Worm (Caenorhabditis elegans): ENCODE measurements around the gene fbxb-40.

fbxb-40 gene

ce11 chrII:1046937-1047336 lies 2.8 kb downstream of the fbxb-40 start:
- TF ChIP-seq hlh-15 (tag; optimal IDR thresholded peaks at IDR 0.05): no peak
- no peak for TF ChIP-seq pag-3 (tag; optimal IDR thresholded peaks at IDR 0.05; ENCODE audit: borderline replicate concordance)
- no peak for TF ChIP-seq ceh-19 (GFP tag; optimal IDR thresholded peaks at IDR 0.05)
- no peak for TF ChIP-seq unc-3 (GFP tag; conservative IDR thresholded peaks at IDR 0.05)
- TF ChIP-seq unc-3 (tag; optimal IDR thresholded peaks at IDR 0.05): no peak
- TF ChIP-seq ceh-2 (tag; optimal IDR thresholded peaks at IDR 0.05): no peak
- TF ChIP-seq elt-4 (tag; optimal IDR thresholded peaks at IDR 0.05): no peak
- TF ChIP-seq unc-42 (tag; optimal IDR thresholded peaks at IDR 0.05): no peak
- TF ChIP-seq mec-3 (tag; optimal IDR thresholded peaks at IDR 0.05; ENCODE audit: borderline replicate concordance): no peak
- no peak for TF ChIP-seq ceh-31 (tag; optimal IDR thresholded peaks at IDR 0.05)
- TF ChIP-seq hlh-6 (tag; optimal IDR thresholded peaks at IDR 0.05): no peak
- no peak for TF ChIP-seq ttx-3 (tag; optimal IDR thresholded peaks at IDR 0.05)
- no peak for TF ChIP-seq K09A11.1 (tag; optimal IDR thresholded peaks at IDR 0.05; ENCODE audit: insufficient read depth)
- no peak for TF ChIP-seq che-1 (tag; optimal IDR thresholded peaks at IDR 0.05)
- no peak for TF ChIP-seq ceh-9 (tag; optimal IDR thresholded peaks at IDR 0.05)
- TF ChIP-seq elt-2 (tag; optimal IDR thresholded peaks at IDR 0.05): no peak
- no peak for TF ChIP-seq rnt-1 (tag; optimal IDR thresholded peaks at IDR 0.05)
- TF ChIP-seq ref-2 (tag; optimal IDR thresholded peaks at IDR 0.05): no peak
- TF ChIP-seq ceh-30 (tag; optimal IDR thresholded peaks at IDR 0.05): no peak
- TF ChIP-seq ahr-1 (tag; optimal IDR thresholded peaks at IDR 0.05): no peak
- TF ChIP-seq sox-2 (GFP tag; IDR thresholded peaks at IDR 0.05): no peak

- TF ChIP-seq sox-2 (GFP tag; IDR thresholded peaks at IDR 0.05) (no peak), hlh-30 (tag; optimal IDR thresholded peaks at IDR 0.05; ENCODE audit: insufficient read depth) (no peak), C38D4.7 (GFP tag; optimal IDR thresholded peaks at IDR 0.05) (no peak), pqm-1 (tag; optimal IDR thresholded peaks at IDR 0.05) (no peak), madf-2 (tag; optimal IDR thresholded peaks at IDR 0.05) (no peak), tbx-2 (tag; optimal IDR thresholded peaks at IDR 0.05) (no peak), lin-11 (tag; optimal IDR thresholded peaks at IDR 0.05) (no peak), fkh-6 (tag; optimal IDR thresholded peaks at IDR 0.05) (no peak)
These were observed 4.1 kb downstream of the fbxb-40 start, which contains the start of gene str-148 for ce11 chrII:1045692-1046091. TSS of gene str-148 (plus strand) at chrII:1045992.

ce11 chrII:1043932-1044331 lies 5.8 kb downstream of the fbxb-40 start, which contains the start of gene fbxb-45:
TSS of gene fbxb-45 (minus strand) at chrII:1044032.
- TF ChIP-seq ceh-48 (tag; optimal IDR thresholded peaks at IDR 0.05): peak; percentile 9

ce11 chrII:1042227-1042626 lies 7.5 kb downstream of the fbxb-40 start, which contains the start of gene fbxb-41:
TSS of gene fbxb-41 (minus strand) at chrII:1042327.
- TF ChIP-seq ceh-19 (GFP tag; optimal IDR thresholded peaks at IDR 0.05): no peak
- TF ChIP-seq unc-55 (GFP tag; optimal IDR thresholded peaks at IDR 0.05): no peak
- no peak for TF ChIP-seq elt-4 (tag; optimal IDR thresholded peaks at IDR 0.05)
- no peak for TF ChIP-seq K02D7.2 (tag; optimal IDR thresholded peaks at IDR 0.05)
- no peak for TF ChIP-seq pqm-1 (tag; optimal IDR thresholded peaks at IDR 0.05)
- TF ChIP-seq che-1 (tag; optimal IDR thresholded peaks at IDR 0.05): no peak
- no peak for TF ChIP-seq pag-3 (tag; optimal IDR thresholded peaks at IDR 0.05; ENCODE audit: borderline replicate concordance)
- no peak for TF ChIP-seq ceh-18 (tag; optimal IDR thresholded peaks at IDR 0.05)
- no peak for TF ChIP-seq ceh-31 (tag; optimal IDR thresholded peaks at IDR 0.05)
- TF ChIP-seq F13H6.1 (tag; optimal IDR thresholded peaks at IDR 0.05): no peak
- no peak for TF ChIP-seq hlh-6 (tag; optimal IDR thresholded peaks at IDR 0.05)
- TF ChIP-seq ets-4 (tag; optimal IDR thresholded peaks at IDR 0.05): no peak
- no peak for TF ChIP-seq nhr-232 (tag; optimal IDR thresholded peaks at IDR 0.05)

ce11 chrII:1040464-1040863 lies 9.3 kb downstream of the fbxb-40 start, which contains the start of gene fbxb-39:
TSS of gene fbxb-39 (minus strand) at chrII:1040564.
- no peak for TF ChIP-seq ceh-9 (tag; optimal IDR thresholded peaks at IDR 0.05)
- TF ChIP-seq K02D7.2 (tag; optimal IDR thresholded peaks at IDR 0.05): no peak
- no peak for TF ChIP-seq odd-2 (tag; optimal IDR thresholded peaks at IDR 0.05)
- no peak for TF ChIP-seq pat-9 (tag; optimal IDR thresholded peaks at IDR 0.05)
- no peak for TF ChIP-seq tbx-7 (tag; optimal IDR thresholded peaks at IDR 0.05)
- TF ChIP-seq C08G9.2 (tag; optimal IDR thresholded peaks at IDR 0.05): no peak
- no peak for TF ChIP-seq sox-2 (GFP tag; IDR thresholded peaks at IDR 0.05)
- TF ChIP-seq ref-2 (tag; optimal IDR thresholded peaks at IDR 0.05): no peak
- no peak for TF ChIP-seq fkh-10 (GFP tag; optimal IDR thresholded peaks at IDR 0.05)
- TF ChIP-seq ceh-22 (tag; optimal IDR thresholded peaks at IDR 0.05): no peak
- no peak for TF ChIP-seq K09A11.1 (tag; optimal IDR thresholded peaks at IDR 0.05; ENCODE audit: insufficient read depth)
- TF ChIP-seq hlh-6 (tag; optimal IDR thresholded peaks at IDR 0.05): no peak
- no peak for TF ChIP-seq npax-4 (tag; optimal IDR thresholded peaks at IDR 0.05)
- no peak for TF ChIP-seq nhr-232 (tag; optimal IDR thresholded peaks at IDR 0.05)
- no peak for TF ChIP-seq fkh-6 (tag; optimal IDR thresholded peaks at IDR 0.05)
- TF ChIP-seq rnt-1 (tag; optimal IDR thresholded peaks at IDR 0.05): no peak
- no peak for TF ChIP-seq nhr-11 (tag; optimal IDR thresholded peaks at IDR 0.05)
- no peak for TF ChIP-seq T23F11.4 (GFP tag; optimal IDR thresholded peaks at IDR 0.05)

Data from whole organism, late embryonic.